Worm (Caenorhabditis elegans): ENCODE measurements around the gene lin-8.

ce11 chrII:3093352-3093751 lies 36.7 kb downstream of the lin-8 start, which contains the start of gene srg-22:
- TF ChIP-seq nhr-237 (tag; optimal IDR thresholded peaks at IDR 0.05) (no peak), unc-39 (tag; optimal IDR thresholded peaks at IDR 0.05) (no peak)
